Worm (Caenorhabditis elegans) whole organism, late embryonic: Measurements from ENCODE around the gene cdk-11.1.

ENCODE experiments used
- C08G9.2 ChIP-seq: sonication (generic microtip); optimal IDR thresholded peaks from 2 replicates; lab custom pipeline; 2016; ENCODE audit warnings: mild to moderate bottlenecking, missing genetic modification characterization, moderate library complexity, missing compliant biosample characterization
- C38D4.7 ChIP-seq: fragments of 200-800 bp; sonication (Bioruptor generic); optimal IDR thresholded peaks from 2 replicates; lab custom pipeline; 2018; ENCODE audit warnings: mild to moderate bottlenecking, missing genetic modification characterization, moderate library complexity, missing compliant biosample characterization
- F13H6.1 ChIP-seq: sonication (generic microtip); optimal IDR thresholded peaks from 2 replicates; lab custom pipeline; 2016; ENCODE audit warnings: missing genetic modification characterization, missing compliant biosample characterization
- K02D7.2 ChIP-seq: sonication (generic microtip); optimal IDR thresholded peaks from 2 replicates; lab custom pipeline; 2017; ENCODE audit warnings: mild to moderate bottlenecking, missing genetic modification characterization, missing compliant biosample characterization
- Y22D7AL.16 ChIP-seq: sonication (generic microtip); optimal IDR thresholded peaks from 2 replicates; lab custom pipeline; 2016; ENCODE audit warnings: missing genetic modification characterization, missing compliant biosample characterization
- ahr-1 ChIP-seq: sonication (generic microtip); optimal IDR thresholded peaks from 2 replicates; lab custom pipeline; 2016; ENCODE audit warnings: missing genetic modification characterization, missing compliant biosample characterization
- ceh-18 ChIP-seq: sonication (generic microtip); optimal IDR thresholded peaks from 2 replicates; lab custom pipeline; 2016; ENCODE audit warnings: missing genetic modification characterization, missing compliant biosample characterization
- ceh-19 ChIP-seq: fragments of 200-800 bp; sonication (Bioruptor generic); optimal IDR thresholded peaks from 2 replicates; lab custom pipeline; 2018; ENCODE audit warnings: mild to moderate bottlenecking, missing genetic modification characterization, missing compliant biosample characterization
- ceh-2 ChIP-seq: sonication (generic microtip); optimal IDR thresholded peaks from 2 replicates; lab custom pipeline; 2016; ENCODE audit warnings: missing genotype, missing genetic modification characterization, missing compliant biosample characterization
- ceh-24 ChIP-seq: sonication (generic microtip); optimal IDR thresholded peaks from 2 replicates; lab custom pipeline; 2016; ENCODE audit warnings: mild to moderate bottlenecking, missing genetic modification characterization, missing compliant biosample characterization
- ceh-30 ChIP-seq: fragments of 150-350 bp; optimal IDR thresholded peaks from 2 replicates; lab custom pipeline; 2014; ENCODE audit warnings: missing biosample characterization, missing genetic modification characterization
- ceh-34 ChIP-seq: sonication (generic microtip); optimal IDR thresholded peaks from 2 replicates; lab custom pipeline; 2016; ENCODE audit warnings: mild to moderate bottlenecking, missing genetic modification characterization, missing compliant biosample characterization
- ceh-6 ChIP-seq: fragments of 200-800 bp; sonication (Bioruptor generic); optimal IDR thresholded peaks from 2 replicates; lab custom pipeline; 2018; ENCODE audit warnings: mild to moderate bottlenecking, missing genetic modification characterization, missing compliant biosample characterization
- ceh-9 ChIP-seq: sonication (generic microtip); optimal IDR thresholded peaks from 2 replicates; lab custom pipeline; 2016; ENCODE audit warnings: mild to moderate bottlenecking, missing genetic modification characterization, inconsistent platforms, missing compliant biosample characterization
- che-1 ChIP-seq: sonication (generic microtip); optimal IDR thresholded peaks from 2 replicates; lab custom pipeline; 2016; ENCODE audit warnings: mild to moderate bottlenecking, missing genetic modification characterization, missing compliant biosample characterization
- dmd-4 ChIP-seq: sonication (generic microtip); optimal IDR thresholded peaks from 2 replicates; lab custom pipeline; 2016; ENCODE audit warnings: borderline replicate concordance, missing genetic modification characterization, missing compliant biosample characterization
- dve-1 ChIP-seq: sonication (generic microtip); optimal IDR thresholded peaks from 2 replicates; lab custom pipeline; 2017; ENCODE audit warnings: antibody characterized with exemption, mild to moderate bottlenecking, missing genetic modification characterization, missing compliant biosample characterization
- ets-4 ChIP-seq: sonication (generic microtip); optimal IDR thresholded peaks from 2 replicates; lab custom pipeline; 2016; ENCODE audit warnings: missing genetic modification characterization, missing compliant biosample characterization
- eyg-1 ChIP-seq: sonication (generic microtip); optimal IDR thresholded peaks from 2 replicates; lab custom pipeline; 2016; ENCODE audit warnings: missing genotype, missing genetic modification characterization, missing compliant biosample characterization
- fax-1 ChIP-seq: sonication (generic microtip); optimal IDR thresholded peaks from 2 replicates; lab custom pipeline; 2016; ENCODE audit warnings: missing genotype, missing genetic modification characterization, missing compliant biosample characterization
- fkh-10 ChIP-seq: fragments of 150-350 bp; optimal IDR thresholded peaks from 2 replicates; lab custom pipeline; 2014; ENCODE audit warnings: missing biosample characterization, missing genetic modification reagents, missing genetic modification characterization
- fkh-6 ChIP-seq: sonication (generic microtip); optimal IDR thresholded peaks from 2 replicates; lab custom pipeline; 2016; ENCODE audit warnings: missing genetic modification characterization, missing compliant biosample characterization
- gmeb-2 ChIP-seq: sonication (generic microtip); optimal IDR thresholded peaks from 2 replicates; lab custom pipeline; 2016; ENCODE audit warnings: missing genetic modification characterization, inconsistent platforms, missing compliant biosample characterization
- hlh-15 ChIP-seq: sonication (generic microtip); optimal IDR thresholded peaks from 2 replicates; lab custom pipeline; 2016; ENCODE audit warnings: missing genetic modification characterization, missing compliant biosample characterization
- hlh-30 ChIP-seq: sonication (generic microtip); optimal IDR thresholded peaks from 2 replicates; lab custom pipeline; 2017; ENCODE audit warnings: antibody characterized with exemption, missing genetic modification characterization, missing compliant biosample characterization; ENCODE audit not compliant: insufficient read depth
- hlh-6 ChIP-seq: sonication (generic microtip); optimal IDR thresholded peaks from 2 replicates; lab custom pipeline; 2016; ENCODE audit warnings: missing genotype, missing genetic modification characterization, missing compliant biosample characterization
- lim-6 ChIP-seq: sonication (generic microtip); optimal IDR thresholded peaks from 2 replicates; lab custom pipeline; 2016; ENCODE audit warnings: missing genetic modification characterization, missing compliant biosample characterization
- mec-3 ChIP-seq: sonication (generic microtip); optimal IDR thresholded peaks from 2 replicates; lab custom pipeline; 2016; ENCODE audit warnings: borderline replicate concordance, missing genetic modification characterization, missing compliant biosample characterization
- nfya-1 ChIP-seq: sonication (generic microtip); optimal IDR thresholded peaks from 2 replicates; lab custom pipeline; 2017; ENCODE audit warnings: missing genetic modification characterization, mild to moderate bottlenecking, missing compliant biosample characterization, antibody characterized with exemption, moderate library complexity
- nhr-232 ChIP-seq: sonication (generic microtip); optimal IDR thresholded peaks from 2 replicates; lab custom pipeline; 2016; ENCODE audit warnings: missing genetic modification characterization, missing compliant biosample characterization
- npax-4 ChIP-seq: sonication (generic microtip); optimal IDR thresholded peaks from 2 replicates; lab custom pipeline; 2016; ENCODE audit warnings: missing genetic modification characterization, missing compliant biosample characterization
- pat-9 ChIP-seq: fragments of 200-800 bp; sonication (Bioruptor generic); optimal IDR thresholded peaks from 2 replicates; lab custom pipeline; 2018; ENCODE audit warnings: mild to moderate bottlenecking, missing genetic modification characterization, moderate library complexity, missing compliant biosample characterization
- pax-1 ChIP-seq: fragments of 150-350 bp; optimal IDR thresholded peaks from 2 replicates; lab custom pipeline; 2014; ENCODE audit warnings: missing biosample characterization, missing genetic modification characterization
- pros-1 ChIP-seq: fragments of 150-350 bp; optimal IDR thresholded peaks from 2 replicates; lab custom pipeline; 2014; ENCODE audit warnings: missing biosample characterization, missing genetic modification reagents, missing genetic modification characterization
- ref-2 ChIP-seq: sonication (generic microtip); optimal IDR thresholded peaks from 2 replicates; lab custom pipeline; 2016; ENCODE audit warnings: missing genetic modification characterization, missing compliant biosample characterization
- rnt-1 ChIP-seq: sonication (generic microtip); optimal IDR thresholded peaks from 2 replicates; lab custom pipeline; 2016; ENCODE audit warnings: missing genetic modification characterization, missing compliant biosample characterization
- sdc-2 ChIP-seq: sonication (generic microtip); optimal IDR thresholded peaks from 2 replicates; lab custom pipeline; 2016; ENCODE audit warnings: missing genotype, missing genetic modification characterization, missing compliant biosample characterization
- sox-2 ChIP-seq: fragments of 200-800 bp; sonication (Bioruptor generic); IDR thresholded peaks from 2 replicates; pipeline ENCODE4 v1.3.6; 2022; ENCODE audit warnings: missing genetic modification reagents, missing genetic modification characterization, missing compliant biosample characterization
- sox-4 ChIP-seq: sonication (generic microtip); optimal IDR thresholded peaks from 2 replicates; lab custom pipeline; 2017; ENCODE audit warnings: mild to moderate bottlenecking, missing genetic modification characterization, inconsistent platforms, missing compliant biosample characterization
- tbx-2 ChIP-seq: sonication (generic microtip); optimal IDR thresholded peaks from 2 replicates; lab custom pipeline; 2016; ENCODE audit warnings: missing genetic modification characterization, missing compliant biosample characterization
- ttx-3 ChIP-seq: sonication (generic microtip); optimal IDR thresholded peaks from 2 replicates; lab custom pipeline; 2016; ENCODE audit warnings: missing genetic modification reagents, missing genetic modification characterization, missing compliant biosample characterization
- unc-3 ChIP-seq, 2 experiments: fragments of 200-800 bp in 1 of 2; sonication (Bioruptor generic) in 1 of 2; sonication (generic microtip) in 1 of 2; conservative IDR thresholded peaks in 1 of 2; optimal IDR thresholded peaks in 1 of 2; 2 replicates each; pipeline versions ENCODE4 v1.3.6 to Lab custom; 2016 to 2022; ENCODE audit warnings: missing compliant biosample characterization in 2 of 2, missing genetic modification characterization in 2 of 2, missing genetic modification reagents in 1 of 2
- unc-86 ChIP-seq: sonication (generic microtip); optimal IDR thresholded peaks from 2 replicates; lab custom pipeline; 2016; ENCODE audit warnings: missing genetic modification characterization, missing compliant biosample characterization

Gene cdk-11.1

ce11 chrII:7676307-7676905, 22.6 kb upstream of the cdk-11.1 start (continued):
- TF ChIP-seq rnt-1 (tag; lab: Kevin White, UChicago) (no peak), gmeb-2 (tag; lab: Kevin White, UChicago) (no peak), nfya-1 (tag; lab: Kevin White, UChicago) (peak; percentile 27), unc-86 (tag; lab: Kevin White, UChicago) (no peak), K02D7.2 (no peak), ceh-2 (tag; lab: Kevin White, UChicago) (no peak), ceh-34 (tag; lab: Kevin White, UChicago) (no peak), fax-1 (tag; lab: Kevin White, UChicago) (no peak), F13H6.1 (tag; lab: Kevin White, UChicago) (no peak), ets-4 (tag; lab: Kevin White, UChicago) (no peak), sox-4 (tag; lab: Kevin White, UChicago) (no peak), C38D4.7 (GFP tag; lab: Kevin White, UChicago) (no peak), ref-2 (tag; lab: Kevin White, UChicago) (peak; percentile 2), ceh-9 (tag; lab: Kevin White, UChicago) (no peak), hlh-30 (tag; lab: Kevin White, UChicago) (no peak), sdc-2 (tag; lab: Kevin White, UChicago) (no peak), ceh-24 (no peak), unc-3 (GFP tag; conservative IDR thresholded peaks at IDR 0.05; lab: Robert Waterston, UW) (no peak), unc-3 (tag; optimal IDR thresholded peaks at IDR 0.05; lab: Kevin White, UChicago) (no peak), sox-2 (GFP tag; lab: Robert Waterston, UW) (no peak), mec-3 (tag; lab: Kevin White, UChicago) (no peak), npax-4 (tag; lab: Kevin White, UChicago) (no peak), che-1 (tag; lab: Kevin White, UChicago) (no peak), pros-1 (tag; lab: Kevin White, UChicago) (no peak), ceh-19 (GFP tag; lab: Kevin White, UChicago) (peak; percentile 11), eyg-1 (tag; lab: Kevin White, UChicago) (no peak), ceh-30 (tag; lab: Kevin White, UChicago) (no peak), nhr-232 (tag; lab: Kevin White, UChicago) (no peak), hlh-15 (no peak), hlh-6 (tag; lab: Kevin White, UChicago) (peak; percentile 19), C08G9.2 (tag; lab: Kevin White, UChicago) (no peak), Y22D7AL.16 (tag; lab: Kevin White, UChicago) (no peak), dmd-4 (tag; lab: Kevin White, UChicago) (no peak), fkh-10 (GFP tag; lab: Kevin White, UChicago) (peak; percentile 39), ttx-3 (tag; lab: Kevin White, UChicago) (no peak), pat-9 (tag; lab: Kevin White, UChicago) (no peak), lim-6 (peak; percentile 19), dve-1 (no peak), pax-1 (tag; lab: Kevin White, UChicago) (no peak), ahr-1 (tag; lab: Kevin White, UChicago) (no peak), fkh-6 (tag; lab: Kevin White, UChicago) (no peak), ceh-6 (GFP tag; lab: Kevin White, UChicago) (no peak)

ce11 chrII:7678512-7678911, 20.5 kb upstream of the cdk-11.1 start:
- TF ChIP-seq C08G9.2 (tag; lab: Kevin White, UChicago) (peak; percentile 34), unc-86 (tag; lab: Kevin White, UChicago) (no peak), tbx-2 (no peak), ets-4 (tag; lab: Kevin White, UChicago) (no peak), ref-2 (tag; lab: Kevin White, UChicago) (peak; percentile 40), ceh-18 (tag; lab: Kevin White, UChicago) (no peak)
